Worm (Caenorhabditis elegans): Measurements from ENCODE around the gene F28A10.8.

DNA sequence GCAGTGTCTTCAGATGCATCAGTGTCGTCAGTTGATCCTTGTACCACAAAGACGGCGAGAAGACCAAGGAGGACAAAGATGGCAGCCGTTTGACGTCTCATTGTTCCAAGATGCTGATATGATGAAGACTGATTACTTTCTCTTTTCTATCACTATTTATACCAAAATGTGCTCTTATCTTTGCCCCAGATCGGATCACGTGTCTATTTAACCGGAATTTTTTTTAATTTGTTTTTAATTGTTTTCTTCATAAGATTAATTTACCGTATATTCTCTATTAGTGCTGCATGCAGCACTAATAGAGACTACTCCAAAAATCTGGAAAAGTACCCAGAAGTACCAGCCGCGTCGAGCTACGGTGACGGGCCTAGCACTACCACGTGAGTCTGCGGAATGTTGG is 23.6 kb downstream of the F28A10.8 start, which contains the start of gene msrp-3:
- TF ChIP-seq nhr-11 (tag; optimal IDR thresholded peaks at IDR 0.05) (no peak), vab-7 (GFP tag; IDR thresholded peaks at IDR 0.05) (no peak), D1046.2 (GFP tag; IDR thresholded peaks at IDR 0.05) (no peak), nhr-10 (tag; optimal IDR thresholded peaks at IDR 0.05) (no peak), egl-27 (tag; optimal IDR thresholded peaks at IDR 0.05) (no peak), pha-4 (GFP tag; IDR thresholded peaks at IDR 0.05) (no peak), pha-4 (tag; optimal IDR thresholded peaks at IDR 0.05) (no peak), zag-1 (tag; optimal IDR thresholded peaks at IDR 0.05) (no peak), lin-13 (GFP tag; optimal IDR thresholded peaks at IDR 0.05) (no peak)

Data from whole organism, L4 larva.